Worm (Caenorhabditis elegans) whole organism, mixed stage, embryonic: ENCODE measurements around the gene col-90.

Source experiments
- bed-3 ChIP-seq: fragments of 200-800 bp; sonication (Bioruptor generic); optimal IDR thresholded peaks from 3 replicates; lab custom pipeline; 2018; ENCODE audit warnings: mild to moderate bottlenecking, missing genetic modification characterization, moderate library complexity, missing compliant biosample characterization
- blmp-1 ChIP-seq: fragments of 150-350 bp; optimal IDR thresholded peaks from 2 replicates; lab custom pipeline; 2014; ENCODE audit warnings: missing biosample characterization, missing genetic modification characterization
- ceh-39 ChIP-seq: fragments of 150-350 bp; optimal IDR thresholded peaks from 2 replicates; lab custom pipeline; 2014; ENCODE audit warnings: missing biosample characterization, missing genetic modification characterization
- ceh-43 ChIP-seq: fragments of 200-800 bp; sonication (Bioruptor generic); optimal IDR thresholded peaks from 2 replicates; lab custom pipeline; 2018; ENCODE audit warnings: mild to moderate bottlenecking, missing genetic modification characterization, moderate library complexity, missing compliant biosample characterization
- ces-1 ChIP-seq: fragments of 150-350 bp; optimal IDR thresholded peaks from 2 replicates; lab custom pipeline; 2014; ENCODE audit warnings: missing biosample characterization, missing genetic modification reagents, missing genetic modification characterization
- cnd-1 ChIP-seq: fragments of 200-800 bp; sonication (Bioruptor generic); optimal IDR thresholded peaks from 2 replicates; lab custom pipeline; 2018; ENCODE audit warnings: mild to moderate bottlenecking, missing genetic modification characterization, missing compliant biosample characterization
- drap-1 ChIP-seq: fragments of 200-800 bp; sonication (Bioruptor generic); optimal IDR thresholded peaks from 3 replicates; lab custom pipeline; 2018; ENCODE audit warnings: mild to moderate bottlenecking, missing genetic modification characterization, missing compliant biosample characterization
- elt-1 ChIP-seq: sonication (generic microtip); optimal IDR thresholded peaks from 2 replicates; lab custom pipeline; 2017; ENCODE audit warnings: missing genetic modification characterization, mild to moderate bottlenecking, missing compliant biosample characterization, antibody characterized with exemption, moderate library complexity, borderline replicate concordance; ENCODE audit not compliant: insufficient read depth
- elt-3 ChIP-seq: fragments of 150-350 bp; optimal IDR thresholded peaks from 2 replicates; lab custom pipeline; 2014; ENCODE audit warnings: missing biosample characterization, missing genetic modification characterization
- flh-1 ChIP-seq: fragments of 200-800 bp; sonication (Bioruptor generic); optimal IDR thresholded peaks from 2 replicates; lab custom pipeline; 2018; ENCODE audit warnings: mild to moderate bottlenecking, missing genetic modification characterization, moderate library complexity, missing compliant biosample characterization
- hlh-1 ChIP-seq: fragments of 150-350 bp; optimal IDR thresholded peaks from 2 replicates; lab custom pipeline; 2014; ENCODE audit warnings: missing biosample characterization, missing genetic modification reagents, missing genetic modification characterization
- lin-13 ChIP-seq: fragments of 150-350 bp; optimal IDR thresholded peaks from 2 replicates; lab custom pipeline; 2014; ENCODE audit warnings: missing biosample characterization, missing genetic modification characterization
- lin-32 ChIP-seq: fragments of 200-800 bp; sonication (Bioruptor generic); optimal IDR thresholded peaks from 2 replicates; lab custom pipeline; 2018; ENCODE audit warnings: mild to moderate bottlenecking, missing genetic modification characterization, missing compliant biosample characterization
- lsy-2 ChIP-seq: fragments of 150-350 bp; optimal IDR thresholded peaks from 2 replicates; lab custom pipeline; 2014; ENCODE audit warnings: missing biosample characterization, missing genetic modification characterization
- mab-5 ChIP-seq: fragments of 150-350 bp; optimal IDR thresholded peaks from 2 replicates; lab custom pipeline; 2014; ENCODE audit warnings: missing biosample characterization, missing genetic modification characterization
- mep-1 ChIP-seq: fragments of 150-350 bp; optimal IDR thresholded peaks from 2 replicates; lab custom pipeline; 2017; ENCODE audit warnings: missing biosample characterization, missing genetic modification reagents, missing genetic modification characterization, inconsistent platforms
- mls-2 ChIP-seq: sonication (generic microtip); optimal IDR thresholded peaks from 2 replicates; lab custom pipeline; 2016; ENCODE audit warnings: mild to moderate bottlenecking, missing genetic modification characterization, moderate library complexity, missing compliant biosample characterization
- nhr-12 ChIP-seq: fragments of 150-350 bp; optimal IDR thresholded peaks from 2 replicates; lab custom pipeline; 2014; ENCODE audit warnings: missing biosample characterization, missing genetic modification characterization
- nhr-2 ChIP-seq: fragments of 150-350 bp; optimal IDR thresholded peaks from 2 replicates; lab custom pipeline; 2014; ENCODE audit warnings: missing biosample characterization, missing genetic modification characterization
- nhr-237 ChIP-seq: fragments of 150-350 bp; optimal IDR thresholded peaks from 2 replicates; lab custom pipeline; 2014; ENCODE audit warnings: missing biosample characterization, missing genetic modification characterization
- nhr-28 ChIP-seq: fragments of 150-350 bp; optimal IDR thresholded peaks from 2 replicates; lab custom pipeline; 2014; ENCODE audit warnings: missing biosample characterization, missing genetic modification characterization
- nhr-76 ChIP-seq: sonication (generic microtip); optimal IDR thresholded peaks from 2 replicates; lab custom pipeline; 2017; ENCODE audit warnings: missing biosample characterization, missing genetic modification characterization
- pha-4 ChIP-seq: fragments of 150-350 bp; optimal IDR thresholded peaks from 2 replicates; lab custom pipeline; 2018; ENCODE audit warnings: missing biosample characterization, missing genetic modification reagents, missing genetic modification characterization
- sem-2 ChIP-seq: fragments of 200-800 bp; sonication (Bioruptor generic); optimal IDR thresholded peaks from 2 replicates; lab custom pipeline; 2018; ENCODE audit warnings: mild to moderate bottlenecking, missing genetic modification characterization, missing compliant biosample characterization
- snpc-4 ChIP-seq: fragments of 150-350 bp; optimal IDR thresholded peaks from 2 replicates; lab custom pipeline; 2014; ENCODE audit warnings: missing biosample characterization, missing genetic modification characterization
- sptf-1 ChIP-seq: sonication (generic microtip); optimal IDR thresholded peaks from 2 replicates; lab custom pipeline; 2017; ENCODE audit warnings: mild to moderate bottlenecking, missing genetic modification characterization, moderate library complexity, missing compliant biosample characterization
- tbx-8 ChIP-seq: fragments of 200-800 bp; sonication (Bioruptor generic); optimal IDR thresholded peaks from 2 replicates; lab custom pipeline; 2018; ENCODE audit warnings: mild to moderate bottlenecking, missing genetic modification characterization, moderate library complexity, missing compliant biosample characterization
- unc-120 ChIP-seq: sonication (generic microtip); optimal IDR thresholded peaks from 2 replicates; lab custom pipeline; 2017; ENCODE audit warnings: missing genetic modification characterization, missing compliant biosample characterization; ENCODE audit not compliant: poor library complexity, severe bottlenecking
- unc-39 ChIP-seq: fragments of 150-350 bp; optimal IDR thresholded peaks from 2 replicates; lab custom pipeline; 2014; ENCODE audit warnings: missing biosample characterization, missing genetic modification characterization
- unc-62 ChIP-seq: fragments of 150-350 bp; optimal IDR thresholded peaks from 2 replicates; lab custom pipeline; 2014; ENCODE audit warnings: missing biosample characterization, missing genetic modification reagents, missing genetic modification characterization

Gene col-90

DNA sequence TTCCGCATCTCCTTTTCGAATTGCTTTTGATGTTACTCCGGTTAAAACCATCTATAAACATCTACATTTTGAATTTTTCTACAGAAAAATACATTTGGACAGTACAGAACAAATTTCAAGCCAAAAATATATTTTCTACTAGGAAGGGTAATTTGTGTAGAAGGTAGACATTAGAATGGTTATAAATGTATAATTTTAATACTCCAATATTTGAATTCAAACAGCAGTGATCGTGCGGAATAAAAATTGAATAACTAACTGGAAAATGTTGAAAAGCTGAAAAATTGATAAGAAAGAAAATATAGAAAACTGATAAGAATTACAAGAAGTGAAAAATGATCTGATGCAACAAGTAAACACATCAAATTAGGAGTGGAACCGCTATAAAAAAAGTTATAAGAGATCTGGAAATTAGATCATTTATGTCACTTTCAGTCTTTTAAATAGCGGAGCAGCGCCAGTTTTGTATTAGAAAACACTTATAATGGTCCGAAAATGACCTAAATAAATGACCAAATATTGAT is 1.6 kb upstream of the col-90 start, which contains the start of gene gsto-1:
gsto-1 (minus strand) TSS at position 51 of the 524 bp plus-strand sequence.
- no peak for TF ChIP-seq sem-2

- TF ChIP-seq pha-4 (tag; lab: Kevin White, UChicago) (no peak), nhr-76 (tag; lab: Kevin White, UChicago) (no peak), snpc-4 (tag; lab: Kevin White, UChicago) (no peak), lsy-2 (tag; lab: Kevin White, UChicago) (no peak), tbx-8 (GFP tag; lab: Kevin White, UChicago) (no peak), mab-5 (tag; lab: Kevin White, UChicago) (no peak), nhr-12 (tag; lab: Kevin White, UChicago) (no peak), sptf-1 (tag; lab: Kevin White, UChicago) (no peak), nhr-28 (no peak), drap-1 (no peak), ces-1 (GFP tag; lab: Kevin White, UChicago) (no peak), cnd-1 (no peak)
Measured at ce11 chrIII:7947677-7948076, 961 bp upstream of the col-90 start.

- TF ChIP-seq sptf-1 (tag; lab: Kevin White, UChicago) (no peak), lsy-2 (tag; lab: Kevin White, UChicago) (no peak), unc-39 (tag; lab: Kevin White, UChicago) (no peak), mab-5 (tag; lab: Kevin White, UChicago) (no peak), nhr-12 (tag; lab: Kevin White, UChicago) (no peak), nhr-76 (tag; lab: Kevin White, UChicago) (no peak), hlh-1 (tag; lab: Kevin White, UChicago) (no peak), drap-1 (no peak)
Measured at ce11 chrIII:7950447-7950846, 1.8 kb downstream of the col-90 start.

DNA sequence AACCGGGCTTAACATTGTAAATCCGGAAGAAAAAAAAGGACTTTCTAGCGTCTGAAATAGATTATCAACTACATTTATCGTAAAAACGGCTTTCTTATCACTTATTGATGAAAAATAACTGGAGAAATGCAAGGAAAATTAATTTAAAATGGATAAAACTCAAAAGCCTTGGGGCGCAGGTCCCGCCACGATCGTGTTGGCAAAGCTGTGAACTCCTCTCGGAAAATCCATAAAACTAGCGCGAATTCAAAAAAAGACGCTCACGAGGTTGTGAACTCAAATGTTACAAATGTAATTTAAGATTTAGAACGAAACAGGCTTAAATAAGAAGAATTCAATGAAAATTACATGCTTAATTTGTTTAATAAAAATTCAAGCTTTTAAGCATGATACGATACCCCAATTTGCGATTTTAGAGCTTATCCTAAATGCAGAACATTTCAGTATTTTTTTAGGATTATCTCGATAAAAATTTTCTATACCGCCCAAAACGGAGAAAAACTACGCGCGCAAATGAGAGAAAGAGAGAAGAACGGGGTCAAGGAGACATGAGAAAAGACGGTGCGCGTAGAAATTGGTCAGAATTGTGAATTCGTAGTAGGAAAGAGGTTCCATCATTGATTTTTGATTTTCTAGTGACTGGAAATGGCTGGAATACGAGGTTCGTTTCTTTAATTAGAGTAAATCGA is 3.6 kb downstream of the col-90 start, which contains the start of gene C29E4.15:
C29E4.15 (plus strand) TSS at position 547 of the 689 bp plus-strand sequence.
- no peak for TF ChIP-seq tbx-8 (GFP tag; lab: Kevin White, UChicago)
- no peak for TF ChIP-seq elt-1 (tag; lab: Kevin White, UChicago)
- no peak for TF ChIP-seq cnd-1
- TF ChIP-seq ceh-39 (tag; lab: Kevin White, UChicago): no peak
- TF ChIP-seq lsy-2 (tag; lab: Kevin White, UChicago): peak; percentile 24
- TF ChIP-seq ces-1 (GFP tag; lab: Kevin White, UChicago): no peak
- TF ChIP-seq mep-1 (tag; lab: Kevin White, UChicago): peak; percentile 14
- TF ChIP-seq lin-13 (tag; lab: Kevin White, UChicago): no peak

ce11 chrIII:7953208-7953607 is 4.6 kb downstream of the col-90 start, which contains the start of gene let-754:
let-754 (minus strand) TSS chrIII:7953308.
- no peak for TF ChIP-seq nhr-76 (tag; lab: Kevin White, UChicago)
- TF ChIP-seq snpc-4 (tag; lab: Kevin White, UChicago): no peak
- TF ChIP-seq mep-1 (tag; lab: Kevin White, UChicago): no peak
- TF ChIP-seq lin-32 (GFP tag; lab: Kevin White, UChicago): no peak
- no peak for TF ChIP-seq ces-1 (GFP tag; lab: Kevin White, UChicago)
- TF ChIP-seq sptf-1 (tag; lab: Kevin White, UChicago): no peak
- no peak for TF ChIP-seq lin-13 (tag; lab: Kevin White, UChicago)
- TF ChIP-seq blmp-1 (tag; lab: Kevin White, UChicago): no peak
- no peak for TF ChIP-seq flh-1 (GFP tag; lab: Kevin White, UChicago)
- no peak for TF ChIP-seq pha-4 (tag; lab: Kevin White, UChicago)
- TF ChIP-seq unc-120 (tag; lab: Kevin White, UChicago): no peak
- TF ChIP-seq bed-3 (GFP tag; lab: Kevin White, UChicago): no peak
- TF ChIP-seq nhr-2 (tag; lab: Kevin White, UChicago): no peak
- TF ChIP-seq lsy-2 (tag; lab: Kevin White, UChicago): no peak

DNA sequence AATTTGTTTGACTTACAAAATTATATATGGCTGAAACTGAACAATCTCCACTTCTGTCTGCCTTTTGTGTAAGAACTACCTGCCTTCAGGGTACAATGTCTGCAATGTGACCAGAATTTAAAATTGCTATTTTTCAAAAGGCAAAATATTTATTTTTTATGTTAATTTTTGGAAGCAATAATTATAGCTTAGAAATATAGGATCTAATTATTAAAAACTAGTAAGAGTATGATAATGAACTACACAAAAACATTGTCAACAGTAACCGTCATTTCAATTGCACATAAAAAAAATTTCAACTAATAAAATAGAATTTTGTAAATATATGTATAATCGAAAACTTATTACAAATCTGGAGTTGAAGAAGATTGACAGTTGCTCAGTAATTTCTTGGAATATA is 8.3 kb downstream of the col-90 start, which contains the start of gene C29E4.9:
C29E4.9 (minus strand) TSS at position 101 of the 400 bp plus-strand sequence.
- TF ChIP-seq cnd-1: no peak
- TF ChIP-seq nhr-237: no peak
- no peak for TF ChIP-seq bed-3 (GFP tag; lab: Kevin White, UChicago)
- no peak for TF ChIP-seq ceh-39 (tag; lab: Kevin White, UChicago)
- no peak for TF ChIP-seq unc-120 (tag; lab: Kevin White, UChicago)
- no peak for TF ChIP-seq lin-13 (tag; lab: Kevin White, UChicago)
- no peak for TF ChIP-seq mep-1 (tag; lab: Kevin White, UChicago)
- TF ChIP-seq hlh-1 (tag; lab: Kevin White, UChicago): no peak
- no peak for TF ChIP-seq unc-62 (GFP tag; lab: Kevin White, UChicago)
- TF ChIP-seq tbx-8 (GFP tag; lab: Kevin White, UChicago): no peak
- TF ChIP-seq mab-5 (tag; lab: Kevin White, UChicago): no peak
- TF ChIP-seq mls-2 (tag; lab: Kevin White, UChicago): no peak
- TF ChIP-seq unc-39 (tag; lab: Kevin White, UChicago): no peak
- TF ChIP-seq ceh-43: no peak
- TF ChIP-seq snpc-4 (tag; lab: Kevin White, UChicago): no peak
- TF ChIP-seq elt-3: no peak
- TF ChIP-seq lsy-2 (tag; lab: Kevin White, UChicago): no peak
